Worm (Caenorhabditis elegans): ENCODE results near the gene ntl-4.

The ntl-4 gene

DNA sequence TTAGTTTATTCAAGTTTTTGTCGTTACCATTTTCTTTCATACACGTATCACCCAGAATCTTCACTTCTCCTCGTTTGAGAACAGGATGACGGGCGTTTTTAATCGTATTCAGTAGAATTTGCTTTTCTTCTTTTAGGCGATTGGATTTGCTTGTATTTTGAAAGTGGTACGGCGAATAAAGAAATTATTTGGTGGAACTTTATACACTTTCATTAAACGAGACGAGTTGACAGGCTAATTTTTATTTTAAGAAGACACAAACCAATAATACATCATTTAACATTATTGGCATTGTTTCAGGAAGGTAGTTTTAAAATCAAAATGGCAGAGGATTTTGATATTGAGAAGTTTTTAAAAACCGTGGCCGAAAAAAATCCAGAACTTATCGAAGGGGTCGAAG, 4.6 kb downstream of the ntl-4 start, which contains the start of gene C49H3.4:
Gene C49H3.4 (plus strand): TSS at position 301 of the 400 bp plus-strand sequence.
- TF ChIP-seq Y48G9A.11 (GFP tag; IDR thresholded peaks at IDR 0.05), result no peak
- no peak for TF ChIP-seq mxl-3 (GFP tag; optimal IDR thresholded peaks at IDR 0.05)
- TF ChIP-seq mes-2 (tag; optimal IDR thresholded peaks at IDR 0.05; ENCODE audit: poor library complexity, severe bottlenecking), result no peak
- TF ChIP-seq madf-5 (GFP tag; IDR thresholded peaks at IDR 0.05), result no peak
- no peak for TF ChIP-seq dmd-8 (GFP tag; IDR thresholded peaks at IDR 0.05)
- no peak for TF ChIP-seq nhr-42 (GFP tag; IDR thresholded peaks at IDR 0.05)
- TF ChIP-seq ceh-28 (tag; optimal IDR thresholded peaks at IDR 0.05), result no peak
- peak; percentile 38 for TF ChIP-seq ama-1 (optimal IDR thresholded peaks at IDR 0.05)
- no peak for TF ChIP-seq hlh-30 (tag; optimal IDR thresholded peaks at IDR 0.05; ENCODE audit: insufficient read depth)
- TF ChIP-seq set-16 (GFP tag; IDR thresholded peaks at IDR 0.05), result no peak
- TF ChIP-seq tag-97 (GFP tag; IDR thresholded peaks at IDR 0.05), result no peak
- TF ChIP-seq snpc-1.2 (GFP tag; IDR thresholded peaks at IDR 0.05), result no peak
- peak; percentile 69 for TF ChIP-seq aha-1 (tag)
- peak; percentile 8 for TF ChIP-seq T20F7.1 (GFP tag; optimal IDR thresholded peaks at IDR 0.05)
- no peak for TF ChIP-seq Y105C5A.15 (GFP tag; IDR thresholded peaks at IDR 0.05)
- TF ChIP-seq ceh-82 (tag; optimal IDR thresholded peaks at IDR 0.05), result no peak
- no peak for TF ChIP-seq ceh-44 (GFP tag; IDR thresholded peaks at IDR 0.05)
- TF ChIP-seq ces-1 (GFP tag; optimal IDR thresholded peaks at IDR 0.05), result no peak
- no peak for TF ChIP-seq nhr-77 (tag; optimal IDR thresholded peaks at IDR 0.05)

DNA sequence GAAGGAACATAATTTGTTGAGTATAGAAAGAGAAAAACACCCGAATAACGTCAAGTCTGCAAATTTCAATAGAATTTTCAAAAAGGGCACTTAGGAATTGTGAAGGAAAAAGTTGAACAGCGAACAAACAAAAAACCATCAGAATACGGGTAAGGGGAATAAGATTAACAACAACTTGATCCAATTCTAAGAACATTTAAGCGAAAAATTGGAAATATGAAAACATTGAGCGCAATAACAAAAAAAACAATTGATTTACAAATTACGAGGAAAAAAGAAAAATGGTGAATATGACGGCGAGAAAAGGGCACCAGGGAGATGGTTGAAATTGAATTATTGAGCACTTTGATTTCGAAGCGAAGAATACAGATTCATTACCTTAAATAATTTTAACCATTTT, 6.5 kb downstream of the ntl-4 start:
- TF ChIP-seq mdt-29 (GFP tag; IDR thresholded peaks at IDR 0.05) (no peak), unc-62 (GFP tag; optimal IDR thresholded peaks at IDR 0.05 in 1 of 2) (peak in 1 of 2 experiments; percentile 90), unc-62 (tag; optimal IDR thresholded peaks at IDR 0.05) (no peak), Y105C5A.15 (GFP tag; IDR thresholded peaks at IDR 0.05) (no peak), aha-1 (tag) (peak; percentile 90), fkh-10 (GFP tag; optimal IDR thresholded peaks at IDR 0.05) (no peak), ztf-7 (tag; optimal IDR thresholded peaks at IDR 0.05) (no peak), saeg-2 (GFP tag; IDR thresholded peaks at IDR 0.05) (no peak)

DNA sequence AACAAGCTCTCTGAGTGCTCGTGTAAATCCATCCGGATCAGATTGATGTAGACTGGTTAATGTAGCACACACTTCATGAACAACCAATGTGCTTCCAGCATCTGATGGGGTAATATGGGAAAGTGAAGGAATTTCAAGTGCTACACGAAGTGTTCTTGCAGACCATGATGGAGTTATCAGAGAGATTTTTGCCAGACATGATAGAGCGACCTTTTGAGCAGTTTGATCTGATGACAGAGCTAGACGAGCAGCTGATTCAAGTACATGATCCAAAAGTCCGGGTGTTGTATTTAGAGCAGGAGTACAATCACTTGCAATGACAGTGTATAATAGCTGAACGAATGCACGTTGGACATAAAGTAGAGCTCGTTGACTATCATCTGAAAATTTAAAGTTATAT, 7.5 kb downstream of the ntl-4 start:
- peak in 1 of 2 experiments; percentile 83 for TF ChIP-seq unc-62 (GFP tag; optimal IDR thresholded peaks at IDR 0.05 in 1 of 2)
- TF ChIP-seq unc-62 (tag; optimal IDR thresholded peaks at IDR 0.05), result no peak
- TF ChIP-seq ztf-7 (tag; optimal IDR thresholded peaks at IDR 0.05), result no peak
- no peak for TF ChIP-seq jun-1 (tag; optimal IDR thresholded peaks at IDR 0.05)
- TF ChIP-seq nhr-10 (tag; optimal IDR thresholded peaks at IDR 0.05), result no peak
- TF ChIP-seq aha-1 (tag), result peak; percentile 95

- TF ChIP-seq F37D6.2 (tag; optimal IDR thresholded peaks at IDR 0.05), result no peak
- no peak for TF ChIP-seq ama-1 (optimal IDR thresholded peaks at IDR 0.05)
- TF ChIP-seq unc-62 (GFP tag; optimal IDR thresholded peaks at IDR 0.05 in 1 of 2), result peak in 1 of 2 experiments; percentile 63
- TF ChIP-seq unc-62 (tag; optimal IDR thresholded peaks at IDR 0.05), result no peak
Observed at ce11 chrIV:7920126-7920525, 9.8 kb downstream of the ntl-4 start, which contains the start of gene C49H3.16. Gene C49H3.16, plus strand, starts transcription at chrIV:7920426.

- peak; percentile 24 for TF ChIP-seq nhr-77 (tag; optimal IDR thresholded peaks at IDR 0.05)
- no peak for TF ChIP-seq T26A8.4 (GFP tag; IDR thresholded peaks at IDR 0.05)
- no peak for TF ChIP-seq tag-97 (GFP tag; IDR thresholded peaks at IDR 0.05)
- peak; percentile 51 for TF ChIP-seq dpl-1 (GFP tag; optimal IDR thresholded peaks at IDR 0.05)
- TF ChIP-seq ZK546.5 (tag; optimal IDR thresholded peaks at IDR 0.05), result no peak
- no peak for TF ChIP-seq nhr-11 (tag; optimal IDR thresholded peaks at IDR 0.05)
- peak; percentile 38 for TF ChIP-seq dve-1 (tag; optimal IDR thresholded peaks at IDR 0.05; ENCODE audit: insufficient read depth)
- TF ChIP-seq mep-1 (tag; optimal IDR thresholded peaks at IDR 0.05), result peak; percentile 52
- TF ChIP-seq nhr-28 (tag; optimal IDR thresholded peaks at IDR 0.05), result peak; percentile 10
- peak; percentile 65 for TF ChIP-seq mes-2 (tag; optimal IDR thresholded peaks at IDR 0.05; ENCODE audit: poor library complexity, severe bottlenecking)
- peak; percentile 15 for TF ChIP-seq rbr-2 (tag; optimal IDR thresholded peaks at IDR 0.05)
- TF ChIP-seq lin-38 (GFP tag; IDR thresholded peaks at IDR 0.05), result 0 out of 2 replicates have a peak, but pooled peaks have one; percentile 22
- peak in 1 of 2 experiments; percentile 82 for TF ChIP-seq lsy-2 (tag; optimal IDR thresholded peaks at IDR 0.05)
- no peak for TF ChIP-seq nhr-237 (tag; optimal IDR thresholded peaks at IDR 0.05)
- peak in 1 of 2 experiments; percentile 54 for TF ChIP-seq mdl-1 (tag; optimal IDR thresholded peaks at IDR 0.05)
- TF ChIP-seq madf-9 (GFP tag; conservative IDR thresholded peaks at IDR 0.05), result no peak
- peak; percentile 80 for TF ChIP-seq hlh-30 (tag; optimal IDR thresholded peaks at IDR 0.05; ENCODE audit: insufficient read depth)
- TF ChIP-seq hlh-11 (tag; optimal IDR thresholded peaks at IDR 0.05), result peak; percentile 27
- TF ChIP-seq sdz-12 (GFP tag; optimal IDR thresholded peaks at IDR 0.05), result no peak
- no peak for TF ChIP-seq daf-8 (GFP tag; IDR thresholded peaks at IDR 0.05)
Observed at ce11 chrIV:7923982-7924480, 13.7 kb downstream of the ntl-4 start, which contains the start of the genes xpo-3 and C49H3.3. Gene xpo-3, minus strand, starts transcription at chrIV:7924032. Gene C49H3.3, plus strand, starts transcription at chrIV:7924350.

Measured in whole organism, L4 larva.